Worm (Caenorhabditis elegans) whole organism, L4 larva: ENCODE data around the gene srv-14.
A peak's percentile ranks its signal among the peaks of the same experiment; 100 is the strongest.
"Not testable (repeated sequence)": the region's sequence is repeated elsewhere in the genome, so short reads cannot be mapped to it uniquely, and the experiment has no call there.

Source experiments
- D1046.2 ChIP-seq: fragments of 200-800 bp; sonication (Bioruptor generic); IDR thresholded peaks from 2 replicates; pipeline ENCODE4 v1.3.6; 2022; ENCODE audit warnings: missing genetic modification characterization, missing compliant biosample characterization
- F10B5.3 ChIP-seq: sonication (generic microtip); optimal IDR thresholded peaks from 2 replicates; lab custom pipeline; 2016; ENCODE audit warnings: mild to moderate bottlenecking, missing genetic modification characterization, missing compliant biosample characterization
- Y105C5A.15 ChIP-seq: fragments of 200-800 bp; sonication (Bioruptor generic); IDR thresholded peaks from 2 replicates; pipeline ENCODE4 v1.3.6; 2022; ENCODE audit warnings: missing genetic modification characterization, missing compliant biosample characterization
- Y48G9A.11 ChIP-seq: fragments of 200-800 bp; sonication (Bioruptor generic); IDR thresholded peaks from 2 replicates; pipeline ENCODE4 v1.3.6; 2022; ENCODE audit warnings: missing genetic modification reagents, missing genetic modification characterization, missing compliant biosample characterization
- Y75B8A.6 ChIP-seq: fragments of 200-800 bp; sonication (Bioruptor generic); IDR thresholded peaks from 2 replicates; pipeline ENCODE4 v1.3.6; 2022; ENCODE audit warnings: missing genetic modification reagents, missing genetic modification characterization, missing compliant biosample characterization
- ZK337.2 ChIP-seq: fragments of 200-800 bp; sonication (Bioruptor generic); IDR thresholded peaks from 2 replicates; pipeline ENCODE4 v1.3.6; 2022; ENCODE audit warnings: missing genetic modification reagents, missing genetic modification characterization, missing compliant biosample characterization
- arid-1 ChIP-seq: fragments of 200-800 bp; sonication (Bioruptor generic); conservative IDR thresholded peaks from 2 replicates; pipeline ENCODE4 v1.3.6; 2022; ENCODE audit warnings: missing genetic modification reagents, missing genetic modification characterization, missing compliant biosample characterization
- ceh-28 ChIP-seq: fragments of 150-350 bp; optimal IDR thresholded peaks from 2 replicates; lab custom pipeline; 2014; ENCODE audit warnings: missing biosample characterization, missing genetic modification reagents, missing genetic modification characterization
- ceh-32 ChIP-seq: sonication (generic microtip); optimal IDR thresholded peaks from 2 replicates; lab custom pipeline; 2016; ENCODE audit warnings: mild to moderate bottlenecking, missing genetic modification characterization, missing compliant biosample characterization; ENCODE audit not compliant: poor library complexity
- ceh-44 ChIP-seq: fragments of 200-800 bp; sonication (Bioruptor generic); IDR thresholded peaks from 2 replicates; pipeline ENCODE4 v1.3.6; 2022; ENCODE audit warnings: missing genetic modification reagents, missing genetic modification characterization, missing compliant biosample characterization
- ctbp-1 ChIP-seq: fragments of 200-800 bp; sonication (Bioruptor generic); IDR thresholded peaks from 2 replicates; pipeline ENCODE4 v1.3.6; 2022; ENCODE audit warnings: missing genetic modification reagents, missing genetic modification characterization, missing compliant biosample characterization
- daf-8 ChIP-seq: fragments of 200-800 bp; sonication (Bioruptor generic); IDR thresholded peaks from 2 replicates; pipeline ENCODE4 v1.3.6; 2022; ENCODE audit warnings: missing genetic modification characterization, missing compliant biosample characterization
- dmd-9 ChIP-seq: fragments of 200-800 bp; sonication (Bioruptor generic); IDR thresholded peaks from 2 replicates; pipeline ENCODE4 v1.3.6; 2022; ENCODE audit warnings: missing genetic modification reagents, missing genetic modification characterization, missing compliant biosample characterization
- hmg-1.1 ChIP-seq: fragments of 200-800 bp; sonication (Bioruptor generic); IDR thresholded peaks from 2 replicates; pipeline ENCODE4 v1.3.6; 2022; ENCODE audit warnings: missing genetic modification reagents, missing genetic modification characterization, missing compliant biosample characterization
- jun-1 ChIP-seq: fragments of 150-350 bp; optimal IDR thresholded peaks from 2 replicates; lab custom pipeline; 2014; ENCODE audit warnings: missing biosample characterization, missing genetic modification reagents, missing genetic modification characterization
- lin-1 ChIP-seq: fragments of 200-800 bp; sonication (Bioruptor generic); IDR thresholded peaks from 2 replicates; pipeline ENCODE4 v1.3.6; 2022; ENCODE audit warnings: missing genetic modification reagents, missing genetic modification characterization, missing compliant biosample characterization
- lin-15B ChIP-seq: fragments of 150-350 bp; sonication (generic microtip); optimal IDR thresholded peaks from 3 replicates; lab custom pipeline; 2014; ENCODE audit warnings: missing biosample characterization, missing genetic modification characterization
- lin-29 ChIP-seq: fragments of 200-800 bp; sonication (Bioruptor generic); IDR thresholded peaks from 2 replicates; pipeline ENCODE4 v1.3.6; 2022; ENCODE audit warnings: missing genetic modification reagents, missing genetic modification characterization, missing compliant biosample characterization
- lir-3 ChIP-seq: sonication (generic microtip); optimal IDR thresholded peaks from 2 replicates; lab custom pipeline; 2016; ENCODE audit warnings: mild to moderate bottlenecking, missing genetic modification characterization, missing compliant biosample characterization
- madf-5 ChIP-seq, 2 experiments: fragments of 200-800 bp; sonication (Bioruptor generic); IDR thresholded peaks; 2 replicates each; pipeline ENCODE4 v1.3.6; 2022; ENCODE audit warnings: missing compliant biosample characterization in 2 of 2, missing genetic modification characterization in 2 of 2
- madf-9 ChIP-seq: fragments of 200-800 bp; sonication (Bioruptor generic); conservative IDR thresholded peaks from 2 replicates; pipeline ENCODE4 v1.3.6; 2022; ENCODE audit warnings: missing genetic modification reagents, missing genetic modification characterization, missing compliant biosample characterization
- mdt-29 ChIP-seq: fragments of 200-800 bp; sonication (Bioruptor generic); IDR thresholded peaks from 2 replicates; pipeline ENCODE4 v1.3.6; 2022; ENCODE audit warnings: missing genetic modification reagents, missing genetic modification characterization, missing compliant biosample characterization
- mxl-2 ChIP-seq: fragments of 200-800 bp; sonication (Bioruptor generic); conservative IDR thresholded peaks from 2 replicates; pipeline ENCODE4 v1.3.6; 2022; ENCODE audit warnings: missing genetic modification reagents, missing genetic modification characterization, missing compliant biosample characterization
- nhr-11 ChIP-seq: fragments of 150-350 bp; optimal IDR thresholded peaks from 2 replicates; lab custom pipeline; 2014; ENCODE audit warnings: missing biosample characterization, missing genetic modification characterization
- nhr-25 ChIP-seq: sonication (generic microtip); optimal IDR thresholded peaks from 2 replicates; lab custom pipeline; 2017; ENCODE audit warnings: missing genetic modification characterization, mild to moderate bottlenecking, missing compliant biosample characterization, antibody characterized with exemption, moderate library complexity, borderline replicate concordance; ENCODE audit not compliant: insufficient read depth
- nhr-41 ChIP-seq: fragments of 200-800 bp; sonication (Bioruptor generic); IDR thresholded peaks from 2 replicates; pipeline ENCODE4 v1.3.6; 2022; ENCODE audit warnings: missing genetic modification reagents, missing genetic modification characterization, missing compliant biosample characterization
- nhr-76 ChIP-seq: fragments of 150-350 bp; optimal IDR thresholded peaks from 2 replicates; lab custom pipeline; 2014; ENCODE audit warnings: missing biosample characterization, missing genetic modification characterization
- pha-4 ChIP-seq, 2 experiments: fragments of 150-350 bp in 1 of 2; fragments of 200-800 bp in 1 of 2; sonication (Bioruptor generic) in 1 of 2; IDR thresholded peaks in 1 of 2; optimal IDR thresholded peaks in 1 of 2; 2 replicates each; pipeline versions ENCODE4 v1.3.6 to Lab custom; 2014 to 2022; ENCODE audit warnings: missing genetic modification characterization in 2 of 2, missing genetic modification reagents in 2 of 2, missing biosample characterization in 1 of 2, missing compliant biosample characterization in 1 of 2
- sdz-12 ChIP-seq: fragments of 200-800 bp; sonication (Bioruptor generic); optimal IDR thresholded peaks from 2 replicates; lab custom pipeline; 2018; ENCODE audit warnings: mild to moderate bottlenecking, missing genetic modification characterization, missing compliant biosample characterization
- snpc-1.2 ChIP-seq: fragments of 200-800 bp; sonication (Bioruptor generic); IDR thresholded peaks from 2 replicates; pipeline ENCODE4 v1.3.6; 2022; ENCODE audit warnings: missing genetic modification reagents, missing genetic modification characterization, missing compliant biosample characterization
- tra-1 ChIP-seq: fragments of 200-800 bp; sonication (Bioruptor generic); IDR thresholded peaks from 2 replicates; pipeline ENCODE4 v1.3.6; 2022; ENCODE audit warnings: missing genetic modification reagents, missing genetic modification characterization, missing compliant biosample characterization
- vab-7 ChIP-seq: fragments of 200-800 bp; sonication (Bioruptor generic); IDR thresholded peaks from 2 replicates; pipeline ENCODE4 v1.3.6; 2022; ENCODE audit warnings: missing genetic modification reagents, missing genetic modification characterization, missing compliant biosample characterization
- zfp-3 ChIP-seq: fragments of 200-800 bp; sonication (Bioruptor generic); conservative IDR thresholded peaks from 2 replicates; pipeline ENCODE4 v1.3.6; 2022; ENCODE audit warnings: missing genetic modification reagents, missing genetic modification characterization, missing compliant biosample characterization
- zip-2 ChIP-seq: fragments of 150-350 bp; optimal IDR thresholded peaks from 2 replicates; lab custom pipeline; 2014; ENCODE audit warnings: missing biosample characterization, missing genetic modification characterization

The srv-14 gene

DNA sequence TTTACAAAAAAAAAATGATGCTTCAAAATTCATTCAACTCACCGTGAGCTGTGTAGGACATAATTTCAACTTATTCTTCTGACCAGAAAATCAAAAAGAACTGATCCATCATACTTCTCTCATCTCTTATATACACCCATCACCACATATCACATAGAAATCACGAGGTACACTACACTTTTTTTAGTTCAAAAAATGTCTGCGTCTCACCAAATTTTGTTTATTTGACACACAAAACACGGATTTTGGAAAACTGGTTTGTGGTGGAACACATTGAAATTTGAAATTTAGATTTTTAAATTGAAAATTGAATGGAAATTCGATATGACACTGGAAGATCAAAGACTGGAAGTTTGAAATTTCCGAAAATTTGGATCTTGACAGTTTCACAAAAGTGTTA is 7.1 kb upstream of the srv-14 start, which contains the start of gene Y105C5B.5 (continued):
- TF ChIP-seq zip-2 (tag; lab: Kevin White, UChicago) (no peak), mdt-29 (GFP tag; lab: Robert Waterston, UW) (0 out of 2 replicates have a peak, but pooled peaks have one; percentile 35), nhr-25 (tag; lab: Kevin White, UChicago) (no peak), lir-3 (no peak), Y105C5A.15 (GFP tag; lab: Robert Waterston, UW) (no peak), jun-1 (tag; lab: Kevin White, UChicago) (no peak), ceh-32 (tag; lab: Kevin White, UChicago) (no peak), lin-15B (tag; lab: Kevin White, UChicago) (no peak), nhr-11 (tag; lab: Kevin White, UChicago) (peak; percentile 18), nhr-76 (peak; percentile 19), hmg-1.1 (GFP tag; lab: Robert Waterston, UW) (no peak), lin-1 (GFP tag; lab: Robert Waterston, UW) (no peak), madf-9 (GFP tag; lab: Robert Waterston, UW) (no peak), tra-1 (GFP tag; lab: Robert Waterston, UW) (no peak), F10B5.3 (no peak)

DNA sequence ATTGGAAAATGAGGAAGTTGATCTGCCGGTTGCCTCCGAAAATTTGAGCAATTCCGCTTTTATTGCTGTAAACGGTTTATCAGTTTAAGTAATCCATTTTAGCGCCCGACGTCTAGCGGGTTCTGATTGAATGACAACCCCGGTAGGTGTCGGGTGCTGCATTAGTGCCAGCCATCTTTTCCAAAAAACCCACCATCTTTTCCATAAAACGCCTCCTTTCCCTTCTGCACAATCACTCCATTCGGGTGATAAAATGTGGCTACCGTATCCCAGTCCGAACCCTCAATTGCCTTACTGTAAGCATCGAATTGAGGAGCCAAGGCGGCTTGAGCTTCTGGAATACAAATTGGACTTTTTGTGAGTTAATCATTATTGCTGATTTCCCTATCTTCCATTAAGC is 6.1 kb upstream of the srv-14 start:
- TF ChIP-seq sdz-12 (GFP tag; lab: Kevin White, UChicago): peak; percentile 56
- peak; percentile 47; the same call in 1 of the 2 replicates for TF ChIP-seq Y75B8A.6 (GFP tag; lab: Robert Waterston, UW)
- TF ChIP-seq ceh-28 (tag; lab: Kevin White, UChicago): no peak
- TF ChIP-seq lin-29 (GFP tag; lab: Robert Waterston, UW): no peak
- TF ChIP-seq daf-8 (GFP tag; lab: Robert Waterston, UW): 0 out of 2 replicates have a peak, but pooled peaks have one; percentile 31
- TF ChIP-seq mdt-29 (GFP tag; lab: Robert Waterston, UW): peak; percentile 36; the same call in 1 of the 2 replicates
- 0 out of 2 replicates have a peak, but pooled peaks have one; percentile 15 for TF ChIP-seq snpc-1.2 (GFP tag; lab: Robert Waterston, UW)
- TF ChIP-seq, all 104 proteins: peak for 5

DNA sequence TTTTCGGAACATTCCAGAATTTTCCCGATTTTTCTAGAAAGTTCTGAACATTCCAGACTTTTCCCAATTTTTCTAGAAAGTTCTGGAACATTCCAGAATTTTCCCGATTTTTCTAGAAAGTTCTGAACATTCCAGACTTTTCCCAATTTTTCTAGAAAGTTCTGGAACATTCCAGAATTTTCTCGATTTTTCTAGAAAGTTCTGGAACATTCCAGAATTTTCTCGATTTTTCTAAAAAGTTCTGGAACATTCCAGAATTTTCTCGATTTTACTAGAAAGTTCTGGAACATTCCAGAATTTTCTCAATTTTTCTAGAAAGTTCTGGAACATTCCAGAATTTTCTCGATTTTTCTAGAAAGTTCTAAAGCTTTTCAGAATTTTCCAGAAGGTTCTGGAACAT is 1.8 kb upstream of the srv-14 start:
- TF ChIP-seq Y105C5A.15 (GFP tag; lab: Robert Waterston, UW) (peak; percentile 100), D1046.2 (GFP tag; lab: Robert Waterston, UW) (peak; percentile 61; the same call in 1 of the 2 replicates), lin-1 (GFP tag; lab: Robert Waterston, UW) (peak; percentile 98), ZK337.2 (GFP tag; lab: Robert Waterston, UW) (peak; percentile 79; the same call in 1 of the 2 replicates), vab-7 (GFP tag; lab: Robert Waterston, UW) (peak; percentile 96), madf-5 (GFP tag; IDR thresholded peaks at IDR 0.05; lab: Robert Waterston, UW) (peak; percentile 15 to 99; a peak in 2 of 4 replicates), snpc-1.2 (GFP tag; lab: Robert Waterston, UW) (peak; percentile 97), dmd-9 (GFP tag; lab: Robert Waterston, UW) (peak; percentile 87), arid-1 (GFP tag; lab: Robert Waterston, UW) (peak; percentile 98), madf-9 (GFP tag; lab: Robert Waterston, UW) (peak; percentile 76), mxl-2 (GFP tag; lab: Robert Waterston, UW) (0 out of 2 replicates have a peak, but pooled peaks have one; percentile 73), mdt-29 (GFP tag; lab: Robert Waterston, UW) (peak; percentile 100), ceh-44 (peak; percentile 97), tra-1 (GFP tag; lab: Robert Waterston, UW) (peak; percentile 85; the same call in 1 of the 2 replicates), Y48G9A.11 (GFP tag; lab: Robert Waterston, UW) (peak; percentile 89), ctbp-1 (GFP tag; lab: Robert Waterston, UW) (peak; percentile 91; the same call in 1 of the 2 replicates), zfp-3 (peak; percentile 90), nhr-41 (peak; percentile 90; the same call in 1 of the 2 replicates), Y75B8A.6 (GFP tag; lab: Robert Waterston, UW) (peak; percentile 99), pha-4 (GFP tag; IDR thresholded peaks at IDR 0.05; lab: Robert Waterston, UW) (peak; percentile 97)
- TF ChIP-seq pha-4 (tag; optimal IDR thresholded peaks at IDR 0.05; lab: Kevin White, UChicago): not testable (repeated sequence)
